Fruit fly (Drosophila melanogaster) whole organism, prepupa: ENCODE measurements around the gene Oseg1.

ENCODE experiments used
- Blimp-1 ChIP-seq: fragments of 200-800 bp; sonication (Bioruptor generic); optimal IDR thresholded peaks from 3 replicates; lab custom pipeline; 2017; ENCODE audit warnings: missing biosample characterization, missing genetic modification characterization, mild to moderate bottlenecking, moderate library complexity, missing genetic modification reagents
- CG10631 ChIP-seq: fragments of 200-800 bp; sonication (Bioruptor generic); optimal IDR thresholded peaks from 2 replicates; lab custom pipeline; 2016; ENCODE audit warnings: missing biosample characterization, missing genetic modification characterization
- CG10669 ChIP-seq: fragments of 200-800 bp; sonication (Bioruptor generic); optimal IDR thresholded peaks from 3 replicates; lab custom pipeline; 2018; ENCODE audit warnings: missing biosample characterization, mild to moderate bottlenecking, missing genetic modification characterization, moderate library complexity
- CG11294 ChIP-seq: fragments of 200-800 bp; sonication (Bioruptor generic); IDR thresholded peaks from 2 replicates; pipeline ENCODE4 v1.3.6; 2022; ENCODE audit warnings: missing biosample characterization, missing genetic modification characterization
- CG11762 ChIP-seq: fragments of 200-800 bp; sonication (Bioruptor generic); optimal IDR thresholded peaks from 3 replicates; lab custom pipeline; 2016; ENCODE audit warnings: missing biosample characterization, missing genetic modification characterization; ENCODE audit not compliant: insufficient read depth
- CG11902 ChIP-seq: fragments of 200-800 bp; sonication (Bioruptor generic); optimal IDR thresholded peaks from 3 replicates; lab custom pipeline; 2016; ENCODE audit warnings: missing biosample characterization, missing genetic modification characterization
- CG15336 ChIP-seq: fragments of 200-800 bp; sonication (Bioruptor generic); IDR thresholded peaks from 2 replicates; pipeline ENCODE4 v1.3.6; 2022; ENCODE audit warnings: missing biosample characterization, missing genetic modification characterization
- CG1621 ChIP-seq: fragments of 200-800 bp; sonication (Bioruptor generic); optimal IDR thresholded peaks from 3 replicates; lab custom pipeline; 2018; ENCODE audit warnings: missing biosample characterization, mild to moderate bottlenecking, missing genetic modification characterization
- CG16779 ChIP-seq: fragments of 200-800 bp; sonication (Bioruptor generic); optimal IDR thresholded peaks from 3 replicates; lab custom pipeline; 2017; ENCODE audit warnings: missing biosample characterization, mild to moderate bottlenecking, missing genetic modification characterization
- CG31627 ChIP-seq: fragments of 200-800 bp; sonication (Bioruptor generic); optimal IDR thresholded peaks from 3 replicates; lab custom pipeline; 2016; ENCODE audit warnings: missing biosample characterization, missing genetic modification characterization
- CG32006 ChIP-seq: fragments of 200-800 bp; sonication (Bioruptor generic); optimal IDR thresholded peaks from 3 replicates; lab custom pipeline; 2017; ENCODE audit warnings: missing biosample characterization, mild to moderate bottlenecking, missing genetic modification characterization
- CG3919 ChIP-seq: fragments of 200-800 bp; sonication (Bioruptor generic); optimal IDR thresholded peaks from 3 replicates; lab custom pipeline; 2016; ENCODE audit warnings: missing biosample characterization, missing genetic modification characterization
- CG4318 ChIP-seq: fragments of 200-800 bp; sonication (Bioruptor generic); optimal IDR thresholded peaks from 3 replicates; lab custom pipeline; 2017; ENCODE audit warnings: missing biosample characterization, mild to moderate bottlenecking, missing genetic modification characterization
- CG6163 ChIP-seq: fragments of 200-800 bp; sonication (Bioruptor generic); IDR thresholded peaks from 3 replicates; pipeline ENCODE4 v1.3.6; 2022; ENCODE audit warnings: missing biosample characterization, missing genetic modification characterization
- CG6792 ChIP-seq: fragments of 200-800 bp; sonication (Bioruptor generic); optimal IDR thresholded peaks from 3 replicates; lab custom pipeline; 2016; ENCODE audit warnings: missing biosample characterization, missing genetic modification characterization
- CG6808 ChIP-seq: fragments of 200-800 bp; sonication (Bioruptor generic); optimal IDR thresholded peaks from 3 replicates; lab custom pipeline; 2017; ENCODE audit warnings: missing biosample characterization, missing genetic modification characterization, mild to moderate bottlenecking, moderate library complexity, missing genetic modification reagents
- CG6854 ChIP-seq: fragments of 200-800 bp; sonication (Bioruptor generic); optimal IDR thresholded peaks from 2 replicates; lab custom pipeline; 2017; ENCODE audit warnings: missing biosample characterization, mild to moderate bottlenecking, missing genetic modification characterization
- CG7368 ChIP-seq: fragments of 200-800 bp; sonication (Bioruptor generic); optimal IDR thresholded peaks from 3 replicates; lab custom pipeline; 2016; ENCODE audit warnings: missing biosample characterization, missing genetic modification characterization
- CG8119 ChIP-seq: fragments of 200-800 bp; sonication (Bioruptor generic); IDR thresholded peaks from 3 replicates; pipeline ENCODE4 v1.3.6; 2022; ENCODE audit warnings: missing biosample characterization, missing genetic modification characterization
- CG8319 ChIP-seq: fragments of 200-800 bp; sonication (Bioruptor generic); optimal IDR thresholded peaks from 3 replicates; lab custom pipeline; 2016; ENCODE audit warnings: missing biosample characterization, missing genetic modification characterization
- CG8632 ChIP-seq: fragments of 200-800 bp; sonication (Bioruptor generic); optimal IDR thresholded peaks from 3 replicates; lab custom pipeline; 2016; ENCODE audit warnings: missing biosample characterization, missing genetic modification characterization
- CG9139 ChIP-seq: fragments of 200-800 bp; sonication (Bioruptor generic); optimal IDR thresholded peaks from 3 replicates; lab custom pipeline; 2017; ENCODE audit warnings: missing biosample characterization, mild to moderate bottlenecking, missing genetic modification characterization
- Eip75B ChIP-seq: fragments of 200-800 bp; sonication (Bioruptor generic); optimal IDR thresholded peaks from 3 replicates; lab custom pipeline; 2016; ENCODE audit warnings: missing biosample characterization, missing genetic modification characterization
- Eip78C ChIP-seq: fragments of 200-800 bp; sonication (Bioruptor generic); peaks from one replicate; lab custom pipeline; 2016; ENCODE audit warnings: missing biosample characterization, missing genetic modification characterization
- Eip93F ChIP-seq: fragments of 200-800 bp; sonication (Bioruptor generic); optimal IDR thresholded peaks from 2 replicates; lab custom pipeline; 2016; ENCODE audit warnings: missing biosample characterization, mild to moderate bottlenecking, missing genetic modification characterization
- Ets21C ChIP-seq: fragments of 200-800 bp; sonication (Bioruptor generic); optimal IDR thresholded peaks from 3 replicates; lab custom pipeline; 2016; ENCODE audit warnings: missing biosample characterization, missing genetic modification characterization
- Gug ChIP-seq: fragments of 200-800 bp; sonication (Bioruptor generic); IDR thresholded peaks from 2 replicates; pipeline ENCODE4 v1.3.6; 2022; ENCODE audit warnings: missing biosample characterization, missing genetic modification characterization
- Hr38 ChIP-seq: sonication (Bioruptor generic); optimal IDR thresholded peaks from 2 replicates; lab custom pipeline; 2016; ENCODE audit warnings: missing biosample characterization, missing genetic modification characterization
- Hr39 ChIP-seq: fragments of 200-800 bp; sonication (Bioruptor generic); optimal IDR thresholded peaks from 2 replicates; lab custom pipeline; 2016; ENCODE audit warnings: missing biosample characterization, missing genetic modification characterization
- Hr4 ChIP-seq: fragments of 200-800 bp; sonication (Bioruptor generic); optimal IDR thresholded peaks from 3 replicates; lab custom pipeline; 2016; ENCODE audit warnings: missing biosample characterization, missing genetic modification characterization
- Lpt ChIP-seq: fragments of 200-800 bp; sonication (Bioruptor generic); optimal IDR thresholded peaks from 3 replicates; lab custom pipeline; 2016; ENCODE audit warnings: missing biosample characterization, missing genetic modification characterization
- Smox ChIP-seq: fragments of 200-800 bp; sonication (Bioruptor generic); optimal IDR thresholded peaks from 3 replicates; lab custom pipeline; 2016; ENCODE audit warnings: missing biosample characterization, missing genetic modification characterization
- Sox102F ChIP-seq: fragments of 200-800 bp; sonication (Bioruptor generic); optimal IDR thresholded peaks from 2 replicates; lab custom pipeline; 2016; ENCODE audit warnings: missing biosample characterization, mild to moderate bottlenecking, missing genetic modification characterization
- Sox14 ChIP-seq: fragments of 200-800 bp; sonication (Bioruptor generic); optimal IDR thresholded peaks from 3 replicates; lab custom pipeline; 2016; ENCODE audit warnings: missing biosample characterization, missing genetic modification characterization
- Sox15 ChIP-seq: fragments of 200-800 bp; sonication (Bioruptor generic); optimal IDR thresholded peaks from 3 replicates; lab custom pipeline; 2016; ENCODE audit warnings: missing biosample characterization, missing genetic modification characterization
- achi ChIP-seq: fragments of 200-800 bp; sonication (Bioruptor generic); optimal IDR thresholded peaks from 3 replicates; lab custom pipeline; 2016; ENCODE audit warnings: missing biosample characterization, missing genetic modification characterization
- acj6 ChIP-seq: fragments of 200-800 bp; sonication (Bioruptor generic); optimal IDR thresholded peaks from 3 replicates; lab custom pipeline; 2016; ENCODE audit warnings: missing biosample characterization, missing genetic modification characterization
- dac ChIP-seq: fragments of 200-800 bp; sonication (Bioruptor generic); optimal IDR thresholded peaks from 2 replicates; lab custom pipeline; 2017; ENCODE audit warnings: missing biosample characterization, mild to moderate bottlenecking, missing genetic modification characterization
- dsx ChIP-seq: fragments of 200-800 bp; optimal IDR thresholded peaks from 3 replicates; lab custom pipeline; 2019; ENCODE audit warnings: missing biosample characterization, mild to moderate bottlenecking, missing genetic modification characterization, moderate library complexity; ENCODE audit not compliant: poor library complexity, severe bottlenecking
- esn ChIP-seq: fragments of 200-800 bp; sonication (Bioruptor generic); optimal IDR thresholded peaks from 2 replicates; lab custom pipeline; 2016; ENCODE audit warnings: missing biosample characterization, mild to moderate bottlenecking, missing genetic modification characterization, moderate library complexity
- fd59A ChIP-seq: fragments of 200-800 bp; sonication (Bioruptor generic); optimal IDR thresholded peaks from 2 replicates; lab custom pipeline; 2017; ENCODE audit warnings: missing biosample characterization, mild to moderate bottlenecking, missing genetic modification characterization, missing genetic modification reagents
- fkh ChIP-seq: fragments of 200-800 bp; sonication (Bioruptor generic); optimal IDR thresholded peaks from 3 replicates; lab custom pipeline; 2017; ENCODE audit warnings: missing biosample characterization, mild to moderate bottlenecking, missing genetic modification characterization, moderate library complexity
- lz ChIP-seq: fragments of 200-800 bp; sonication (Bioruptor generic); optimal IDR thresholded peaks from 3 replicates; lab custom pipeline; 2016; ENCODE audit warnings: missing biosample characterization, missing genetic modification characterization
- salr ChIP-seq, 2 experiments: fragments of 200-800 bp; sonication (Bioruptor generic); optimal IDR thresholded peaks; 3 replicates each; lab custom pipeline; 2016 to 2018; ENCODE audit warnings: missing biosample characterization in 2 of 2, missing genetic modification characterization in 2 of 2, mild to moderate bottlenecking in 1 of 2
- spab ChIP-seq: fragments of 200-800 bp; sonication (Bioruptor generic); optimal IDR thresholded peaks from 2 replicates; lab custom pipeline; 2017; ENCODE audit warnings: missing biosample characterization, mild to moderate bottlenecking, missing genetic modification characterization, missing genetic modification reagents
- ss ChIP-seq, 2 experiments: fragments of 200-800 bp; sonication (Bioruptor generic); optimal IDR thresholded peaks; 2 replicates in 1 of 2; 3 replicates in 1 of 2; lab custom pipeline; 2017 to 2018; ENCODE audit warnings: mild to moderate bottlenecking in 2 of 2, missing biosample characterization in 2 of 2, missing genetic modification characterization in 2 of 2, moderate library complexity in 1 of 2
- svp ChIP-seq: fragments of 200-800 bp; sonication (Bioruptor generic); peaks from one replicate; lab custom pipeline; 2016; ENCODE audit warnings: missing biosample characterization, missing genetic modification characterization
- topi ChIP-seq: fragments of 200-800 bp; sonication (Bioruptor generic); optimal IDR thresholded peaks from 3 replicates; lab custom pipeline; 2016; ENCODE audit warnings: missing biosample characterization, missing genetic modification characterization
- vri ChIP-seq: fragments of 200-800 bp; sonication (Bioruptor generic); optimal IDR thresholded peaks from 3 replicates; lab custom pipeline; 2016; ENCODE audit warnings: missing biosample characterization, mild to moderate bottlenecking, missing genetic modification characterization

Oseg1 gene

DNA sequence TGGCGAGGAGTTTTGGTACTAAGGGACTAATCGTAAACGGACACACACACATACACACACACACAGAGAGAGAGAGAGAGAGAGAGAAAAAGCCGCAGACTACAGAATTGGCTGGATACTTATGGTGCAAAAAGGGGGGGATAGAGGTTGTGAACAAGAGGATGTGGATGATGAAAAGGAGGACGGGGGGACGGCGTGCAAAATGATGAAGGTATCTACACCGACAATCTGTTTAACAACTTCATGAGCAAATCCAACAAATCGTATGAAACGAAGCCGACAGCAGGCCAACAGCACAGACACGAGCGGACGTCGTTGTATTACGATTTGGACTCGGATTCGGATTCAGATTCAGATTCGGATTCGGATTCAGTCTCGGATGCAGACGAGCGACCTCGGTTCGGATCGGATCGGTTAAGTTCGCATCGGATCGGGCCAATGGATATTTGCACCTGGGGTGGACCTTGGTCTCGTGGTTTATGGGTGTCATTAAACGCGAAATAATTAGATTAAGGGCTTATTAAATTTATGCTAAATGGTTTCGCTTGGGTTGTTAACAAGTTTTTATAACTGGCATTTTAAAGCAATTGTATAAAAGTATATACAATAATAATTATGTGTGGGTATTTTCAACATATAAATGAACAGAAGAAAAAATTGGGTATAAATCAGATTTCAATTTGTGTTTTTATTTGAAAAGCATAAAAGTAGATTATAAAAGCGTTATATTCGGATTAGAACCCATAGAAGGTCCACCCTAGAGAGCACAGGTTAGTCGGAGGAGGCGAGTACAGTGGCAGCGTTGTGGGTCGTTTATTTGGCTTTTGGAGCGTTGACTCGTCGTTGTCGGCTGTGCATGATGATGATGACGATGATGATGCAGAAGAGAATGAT lies 42.6 kb upstream of the Oseg1 start:
- TF ChIP-seq Hr38 (GFP tag; lab: Kevin White, UChicago) (no peak), esn (peak; percentile 96), fkh (GFP tag; lab: Kevin White, UChicago) (peak; percentile 74), CG16779 (tag; lab: Kevin White, UChicago) (peak; percentile 96), Eip78C (peak; percentile 99), CG7368 (peak; percentile 86), CG9139 (GFP tag; lab: Kevin White, UChicago) (peak; percentile 88), CG4318 (peak; percentile 94), CG11762 (GFP tag; lab: Kevin White, UChicago) (peak; percentile 97), CG32006 (GFP tag; lab: Kevin White, UChicago) (peak; percentile 95), Hr39 (GFP tag; lab: Kevin White, UChicago) (peak; percentile 86), topi (peak; percentile 94), dsx (GFP tag; lab: Kevin White, UChicago) (peak; percentile 86), svp (GFP tag; lab: Kevin White, UChicago) (peak; percentile 99), Sox102F (GFP tag; lab: Kevin White, UChicago) (peak; percentile 93), Eip75B (GFP tag; lab: Kevin White, UChicago) (peak; percentile 96), CG1621 (tag; lab: Kevin White, UChicago) (peak; percentile 81), CG8119 (peak; percentile 98), fd59A (GFP tag; lab: Kevin White, UChicago) (peak; percentile 89), CG6163 (peak; percentile 91), vri (peak; percentile 86), Sox14 (peak; percentile 89), salr (GFP tag; optimal IDR thresholded peaks at IDR 0.05; lab: Kevin White, UChicago) (peak; percentile 53 to 97), Blimp-1 (GFP tag; lab: Kevin White, UChicago) (peak; percentile 85), lz (GFP tag; lab: Kevin White, UChicago) (peak; percentile 93), Hr4 (GFP tag; lab: Kevin White, UChicago) (peak; percentile 88), CG15336 (peak; percentile 94), CG6792 (peak; percentile 95), Smox (peak; percentile 91), CG3919 (GFP tag; lab: Kevin White, UChicago) (peak; percentile 98), Sox15 (GFP tag; lab: Kevin White, UChicago) (peak; percentile 82), CG31627 (GFP tag; lab: Kevin White, UChicago) (peak; percentile 89), acj6 (peak; percentile 95), CG10669 (GFP tag; lab: Kevin White, UChicago) (peak; percentile 95), achi (GFP tag; lab: Kevin White, UChicago) (peak; percentile 95), CG11294 (peak; percentile 86), Ets21C (GFP tag; lab: Kevin White, UChicago) (peak; percentile 79), dac (GFP tag; lab: Kevin White, UChicago) (peak; percentile 75), Eip93F (GFP tag; lab: Kevin White, UChicago) (peak; percentile 92), CG8632 (peak; percentile 95), spab (peak; percentile 96), CG11902 (GFP tag; lab: Kevin White, UChicago) (peak; percentile 89), Gug (GFP tag; lab: Robert Waterston, UW) (peak; percentile 97), CG8319 (peak; percentile 92), CG6854 (GFP tag; lab: Kevin White, UChicago) (peak; percentile 94), CG10631 (GFP tag; lab: Kevin White, UChicago) (peak; percentile 95), CG6808 (GFP tag; lab: Kevin White, UChicago) (peak; percentile 95), Lpt (GFP tag; lab: Kevin White, UChicago) (peak; percentile 86), ss (GFP tag; optimal IDR thresholded peaks at IDR 0.05; lab: Kevin White, UChicago) (peak; percentile 95 to 96)
